Fruit fly (Drosophila melanogaster) whole organism, embryonic: ENCODE measurements around the gene CheB38b.

ENCODE experiments used
- ATbp ChIP-seq: fragments of 200-800 bp; sonication (Bioruptor generic); optimal IDR thresholded peaks from 2 replicates; lab custom pipeline; 2017; ENCODE audit warnings: missing biosample characterization, mild to moderate bottlenecking, missing genetic modification characterization, missing genetic modification reagents
- BtbVII ChIP-seq: fragments of 200-800 bp; sonication (Bioruptor generic); optimal IDR thresholded peaks from 3 replicates; lab custom pipeline; 2017; ENCODE audit warnings: missing biosample characterization, mild to moderate bottlenecking, missing genetic modification characterization
- CG12769 ChIP-seq: fragments of 200-800 bp; sonication (Bioruptor generic); optimal IDR thresholded peaks from 2 replicates; lab custom pipeline; 2019; ENCODE audit warnings: missing biosample characterization, mild to moderate bottlenecking, missing genetic modification characterization, moderate library complexity
- CG14441 ChIP-seq: fragments of 200-800 bp; sonication (Bioruptor generic); IDR thresholded peaks from 2 replicates; pipeline ENCODE4 v1.3.6; 2022; ENCODE audit warnings: missing biosample characterization, missing genetic modification characterization
- CG15601 ChIP-seq: fragments of 200-800 bp; sonication (Bioruptor generic); optimal IDR thresholded peaks from 3 replicates; lab custom pipeline; 2019; ENCODE audit warnings: missing biosample characterization, mild to moderate bottlenecking, missing genetic modification characterization, moderate library complexity
- CG18764 ChIP-seq: fragments of 200-800 bp; sonication (Bioruptor generic); optimal IDR thresholded peaks from 3 replicates; lab custom pipeline; 2016; ENCODE audit warnings: missing biosample characterization, missing genetic modification characterization
- CG2199 ChIP-seq: fragments of 200-800 bp; sonication (Bioruptor generic); IDR thresholded peaks from 3 replicates; pipeline ENCODE4 v1.3.6; 2022; ENCODE audit warnings: missing biosample characterization, missing genetic modification characterization
- CG2889 ChIP-seq: fragments of 200-800 bp; sonication (Bioruptor generic); IDR thresholded peaks from 3 replicates; pipeline ENCODE4 v1.3.6; 2022; ENCODE audit warnings: missing biosample characterization, missing genetic modification characterization
- CG32767 ChIP-seq: fragments of 200-800 bp; sonication (Bioruptor generic); IDR thresholded peaks from 2 replicates; pipeline ENCODE4 v1.3.6; 2022; ENCODE audit warnings: missing biosample characterization, missing genetic modification characterization
- CG4328 ChIP-seq: fragments of 200-800 bp; sonication (Bioruptor generic); optimal IDR thresholded peaks from 3 replicates; lab custom pipeline; 2017; ENCODE audit warnings: missing biosample characterization, missing genetic modification reagents, missing genetic modification characterization
- CG4617 ChIP-seq: fragments of 200-800 bp; sonication (Bioruptor generic); optimal IDR thresholded peaks from 3 replicates; lab custom pipeline; 2016; ENCODE audit warnings: missing biosample characterization, missing genetic modification characterization, borderline replicate concordance
- CG4707 ChIP-seq: fragments of 200-800 bp; sonication (Bioruptor generic); optimal IDR thresholded peaks from 2 replicates; lab custom pipeline; 2018; ENCODE audit warnings: missing biosample characterization, mild to moderate bottlenecking, missing genetic modification characterization, moderate library complexity
- CG4730 ChIP-seq: fragments of 200-800 bp; sonication (Bioruptor generic); IDR thresholded peaks from 2 replicates; pipeline ENCODE4 v1.3.6; 2022; ENCODE audit warnings: missing biosample characterization, missing genetic modification characterization
- CG4820 ChIP-seq: fragments of 200-800 bp; sonication (Bioruptor generic); optimal IDR thresholded peaks from 3 replicates; lab custom pipeline; 2016; ENCODE audit warnings: missing biosample characterization, missing genetic modification characterization
- CG6765 ChIP-seq: fragments of 200-800 bp; sonication (Bioruptor generic); optimal IDR thresholded peaks from 3 replicates; lab custom pipeline; 2017; ENCODE audit warnings: missing biosample characterization, mild to moderate bottlenecking, missing genetic modification characterization
- CG7745 ChIP-seq: fragments of 200-800 bp; sonication (Bioruptor generic); optimal IDR thresholded peaks from 2 replicates; lab custom pipeline; 2018; ENCODE audit warnings: missing biosample characterization, mild to moderate bottlenecking, missing genetic modification characterization, moderate library complexity
- CG7928 ChIP-seq: fragments of 200-800 bp; sonication (Bioruptor generic); optimal IDR thresholded peaks from 2 replicates; lab custom pipeline; 2017; ENCODE audit warnings: missing biosample characterization, mild to moderate bottlenecking, missing genetic modification characterization
- CG7963 ChIP-seq: fragments of 200-800 bp; sonication (Bioruptor generic); IDR thresholded peaks from 3 replicates; pipeline ENCODE4 v1.3.6; 2022; ENCODE audit warnings: missing biosample characterization, missing genetic modification characterization; ENCODE audit not compliant: partially characterized antibody
- CG8388 ChIP-seq: fragments of 200-800 bp; sonication (Bioruptor generic); optimal IDR thresholded peaks from 2 replicates; lab custom pipeline; 2019; ENCODE audit warnings: missing biosample characterization, mild to moderate bottlenecking, missing genetic modification characterization, moderate library complexity
- CG9609 ChIP-seq: fragments of 200-800 bp; sonication (Bioruptor generic); optimal IDR thresholded peaks from 3 replicates; lab custom pipeline; 2016; ENCODE audit warnings: missing biosample characterization, missing genetic modification characterization
- CG9817 ChIP-seq: fragments of 200-800 bp; sonication (Bioruptor generic); optimal IDR thresholded peaks from 2 replicates; lab custom pipeline; 2018; ENCODE audit warnings: missing biosample characterization, mild to moderate bottlenecking, missing genetic modification characterization, moderate library complexity
- D19A ChIP-seq: fragments of 200-800 bp; optimal IDR thresholded peaks from 3 replicates; lab custom pipeline; 2019; ENCODE audit warnings: missing biosample characterization, mild to moderate bottlenecking, missing genetic modification characterization, moderate library complexity
- Deaf1 ChIP-seq: fragments of 200-800 bp; optimal IDR thresholded peaks from 3 replicates; lab custom pipeline; 2019; ENCODE audit warnings: missing biosample characterization, mild to moderate bottlenecking, missing genetic modification characterization, moderate library complexity
- Dip2 ChIP-seq: fragments of 200-800 bp; sonication (Bioruptor generic); IDR thresholded peaks from 2 replicates; pipeline ENCODE4 v1.3.6; 2022; ENCODE audit warnings: missing biosample characterization, missing genetic modification characterization
- Elba2 ChIP-seq: fragments of 200-800 bp; sonication (Bioruptor generic); optimal IDR thresholded peaks from 3 replicates; lab custom pipeline; 2016; ENCODE audit warnings: missing biosample characterization, missing genetic modification characterization
- HLHmδ ChIP-seq: fragments of 200-800 bp; sonication (Bioruptor generic); optimal IDR thresholded peaks from 2 replicates; lab custom pipeline; 2018; ENCODE audit warnings: missing biosample characterization, mild to moderate bottlenecking, missing genetic modification characterization, moderate library complexity
- HmgZ ChIP-seq: fragments of 200-800 bp; sonication (Bioruptor generic); optimal IDR thresholded peaks from 2 replicates; lab custom pipeline; 2018; ENCODE audit warnings: missing biosample characterization, mild to moderate bottlenecking, missing genetic modification characterization
- Poxn ChIP-seq: fragments of 200-800 bp; sonication (Bioruptor generic); IDR thresholded peaks from 2 replicates; pipeline ENCODE4 v1.3.6; 2022; ENCODE audit warnings: missing biosample characterization, missing genetic modification characterization
- TFAM ChIP-seq: fragments of 200-800 bp; sonication (Bioruptor generic); optimal IDR thresholded peaks from 2 replicates; lab custom pipeline; 2017; ENCODE audit warnings: missing biosample characterization, missing genetic modification characterization, inconsistent platforms
- al ChIP-seq: fragments of 200-800 bp; sonication (Bioruptor generic); IDR thresholded peaks from 2 replicates; pipeline ENCODE4 v1.3.6; 2022; ENCODE audit warnings: missing biosample characterization, missing genetic modification characterization
- ara ChIP-seq: fragments of 200-800 bp; sonication (Bioruptor generic); IDR thresholded peaks from 2 replicates; pipeline ENCODE4 v1.3.6; 2022; ENCODE audit warnings: missing biosample characterization, missing genetic modification characterization
- bcd ChIP-seq: fragments of 200-800 bp; sonication (Bioruptor generic); optimal IDR thresholded peaks from 2 replicates; lab custom pipeline; 2017; ENCODE audit warnings: missing biosample characterization, mild to moderate bottlenecking, missing genetic modification characterization
- dati ChIP-seq: fragments of 200-800 bp; sonication (Bioruptor generic); IDR thresholded peaks from 2 replicates; pipeline ENCODE4 v1.3.6; 2022; ENCODE audit warnings: missing biosample characterization, missing genetic modification characterization
- gce ChIP-seq: fragments of 200-800 bp; sonication (Bioruptor generic); IDR thresholded peaks from 3 replicates; pipeline ENCODE4 v1.3.6; 2022; ENCODE audit warnings: missing biosample characterization, missing genetic modification characterization
- gfzf ChIP-seq: fragments of 200-800 bp; sonication (Bioruptor generic); optimal IDR thresholded peaks from 2 replicates; lab custom pipeline; 2016; ENCODE audit warnings: missing biosample characterization, mild to moderate bottlenecking, missing genetic modification characterization, moderate library complexity
- hb ChIP-seq: fragments of 200-800 bp; sonication (Bioruptor generic); IDR thresholded peaks from 3 replicates; pipeline ENCODE4 v1.3.6; 2022; ENCODE audit warnings: missing biosample characterization, missing genetic modification characterization; ENCODE audit not compliant: partially characterized antibody
- hbn ChIP-seq: fragments of 200-800 bp; sonication (Bioruptor generic); IDR thresholded peaks from 2 replicates; pipeline ENCODE4 v1.3.6; 2022; ENCODE audit warnings: missing biosample characterization, missing genetic modification characterization; ENCODE audit not compliant: partially characterized antibody
- ken ChIP-seq: fragments of 200-800 bp; sonication (Bioruptor generic); IDR thresholded peaks from 3 replicates; pipeline ENCODE4 v1.3.6; 2022; ENCODE audit warnings: missing biosample characterization, missing genetic modification characterization
- lbe ChIP-seq: fragments of 200-800 bp; sonication (Bioruptor generic); optimal IDR thresholded peaks from 2 replicates; lab custom pipeline; 2016; ENCODE audit warnings: missing biosample characterization, mild to moderate bottlenecking, missing genetic modification characterization
- luna ChIP-seq: fragments of 200-800 bp; sonication (Bioruptor generic); optimal IDR thresholded peaks from 2 replicates; lab custom pipeline; 2016; ENCODE audit warnings: missing biosample characterization, missing genetic modification characterization
- nmo ChIP-seq: fragments of 200-800 bp; sonication (Bioruptor generic); optimal IDR thresholded peaks from 2 replicates; lab custom pipeline; 2018; ENCODE audit warnings: missing biosample characterization, mild to moderate bottlenecking, missing genetic modification characterization, moderate library complexity
- org-1 ChIP-seq: fragments of 200-800 bp; sonication (Bioruptor generic); optimal IDR thresholded peaks from 2 replicates; lab custom pipeline; 2017; ENCODE audit warnings: missing biosample characterization, missing genetic modification characterization
- pnt ChIP-seq: fragments of 200-800 bp; sonication (Bioruptor generic); optimal IDR thresholded peaks from 3 replicates; lab custom pipeline; 2016; ENCODE audit warnings: missing biosample characterization, missing genetic modification characterization
- repo ChIP-seq: fragments of 200-800 bp; sonication (Bioruptor generic); optimal IDR thresholded peaks from 2 replicates; lab custom pipeline; 2016; ENCODE audit warnings: missing biosample characterization, missing genetic modification characterization
- schlank ChIP-seq: fragments of 200-800 bp; sonication (Bioruptor generic); optimal IDR thresholded peaks from 2 replicates; lab custom pipeline; 2018; ENCODE audit warnings: missing biosample characterization, mild to moderate bottlenecking, missing genetic modification characterization
- sens-2 ChIP-seq: fragments of 200-800 bp; sonication (Bioruptor generic); IDR thresholded peaks from 2 replicates; pipeline ENCODE4 v1.3.6; 2022; ENCODE audit warnings: missing biosample characterization, missing genetic modification characterization
- shn ChIP-seq: fragments of 200-800 bp; sonication (Bioruptor generic); optimal IDR thresholded peaks from 3 replicates; lab custom pipeline; 2016; ENCODE audit warnings: missing biosample characterization, missing genetic modification characterization
- stwl ChIP-seq: fragments of 200-800 bp; sonication (Bioruptor generic); optimal IDR thresholded peaks from 3 replicates; lab custom pipeline; 2018; ENCODE audit warnings: missing biosample characterization, mild to moderate bottlenecking, missing genetic modification characterization, moderate library complexity
- usp ChIP-seq: fragments of >200 bp; optimal IDR thresholded peaks from 2 replicates; lab custom pipeline; 2017; ENCODE audit warnings: missing biosample characterization, missing genetic modification characterization
- zen2 ChIP-seq: fragments of 200-800 bp; sonication (Bioruptor generic); IDR thresholded peaks from 3 replicates; pipeline ENCODE4 v1.3.6; 2022; ENCODE audit warnings: missing biosample characterization, missing genetic modification characterization; ENCODE audit not compliant: partially characterized antibody

Gene CheB38b

DNA sequence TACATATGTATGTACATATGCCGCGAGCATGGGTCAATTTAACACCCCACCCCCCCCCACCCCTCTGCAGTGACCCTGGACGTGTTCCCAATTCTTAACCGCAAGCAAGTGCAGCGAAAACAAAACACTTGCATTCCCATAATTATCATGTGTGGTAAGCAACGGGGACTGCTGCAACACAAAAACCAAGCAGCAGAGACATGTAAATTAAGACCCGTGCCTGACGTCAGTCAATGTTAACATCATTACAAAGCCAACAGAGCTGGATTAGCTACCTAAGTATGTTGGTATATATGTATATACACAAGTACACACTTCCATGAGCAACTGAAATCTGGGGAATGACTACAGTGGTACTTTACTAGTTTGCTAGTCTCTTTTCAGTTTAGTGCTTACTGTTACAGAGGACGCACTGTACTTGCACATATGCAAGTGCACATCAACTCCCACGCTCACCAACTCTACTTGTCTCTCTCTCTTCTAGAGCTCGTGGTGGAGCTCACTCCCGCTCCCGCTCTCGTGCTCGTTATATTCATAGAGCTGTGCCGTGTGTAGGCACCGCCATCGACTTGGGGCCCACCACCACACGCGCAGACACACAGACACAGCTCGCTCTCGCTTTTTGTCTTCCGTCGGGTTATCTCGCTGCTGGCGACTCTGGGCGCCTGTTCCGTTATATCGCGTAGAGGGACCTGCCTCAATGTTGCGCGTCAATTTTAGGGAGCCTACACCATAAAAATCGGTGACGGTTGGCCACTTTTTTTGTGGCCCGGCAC, 4.4 kb upstream of the CheB38b start (continued):
- TF ChIP-seq CG4328 (GFP tag; lab: Kevin White, UChicago): no peak
- TF ChIP-seq luna: no peak
- TF ChIP-seq pnt (GFP tag; lab: Kevin White, UChicago): no peak
- peak; percentile 37 for TF ChIP-seq hbn (GFP tag; lab: Robert Waterston, UW)
- no peak for TF ChIP-seq CG2889
- no peak for TF ChIP-seq stwl (tag; lab: Kevin White, UChicago)
- TF ChIP-seq CG7745 (tag; lab: Kevin White, UChicago): no peak
- no peak for TF ChIP-seq ken (GFP tag; lab: Robert Waterston, UW)
- no peak for TF ChIP-seq ara
- TF ChIP-seq Deaf1 (tag; lab: Kevin White, UChicago): peak; percentile 79
- TF ChIP-seq BtbVII (GFP tag; lab: Kevin White, UChicago): no peak
- TF ChIP-seq CG18764 (GFP tag; lab: Kevin White, UChicago): no peak
- no peak for TF ChIP-seq gfzf (GFP tag; lab: Kevin White, UChicago)
- TF ChIP-seq CG9609 (GFP tag; lab: Kevin White, UChicago): no peak
- TF ChIP-seq repo: no peak
- TF ChIP-seq shn: no peak
- TF ChIP-seq CG12769 (tag; lab: Kevin White, UChicago): peak; percentile 94
- TF ChIP-seq CG15601 (tag; lab: Kevin White, UChicago): no peak
- TF ChIP-seq bcd (GFP tag; lab: Kevin White, UChicago): no peak
- TF ChIP-seq Poxn: no peak
- TF ChIP-seq gce (GFP tag; lab: Robert Waterston, UW): peak; percentile 22; the same call in 1 of the 3 replicates
- TF ChIP-seq HmgZ (tag; lab: Kevin White, UChicago): no peak
- TF ChIP-seq sens-2: no peak
- TF ChIP-seq Elba2: no peak
- no peak for TF ChIP-seq nmo (GFP tag; lab: Kevin White, UChicago)
- no peak for TF ChIP-seq D19A (tag; lab: Kevin White, UChicago)
- peak; percentile 23 for TF ChIP-seq HLHmδ (GFP tag; lab: Kevin White, UChicago)
- TF ChIP-seq TFAM (GFP tag; lab: Kevin White, UChicago): no peak
- no peak for TF ChIP-seq al (GFP tag; lab: Robert Waterston, UW)
- TF ChIP-seq ATbp: no peak
- no peak for TF ChIP-seq CG32767 (GFP tag; lab: Robert Waterston, UW)
- no peak for TF ChIP-seq CG14441 (GFP tag; lab: Robert Waterston, UW)
- no peak for TF ChIP-seq CG4820 (GFP tag; lab: Kevin White, UChicago)
- no peak for TF ChIP-seq CG4617 (GFP tag; lab: Kevin White, UChicago)
- no peak for TF ChIP-seq usp (GFP tag; lab: Kevin White, UChicago)
- no peak for TF ChIP-seq lbe
- TF ChIP-seq org-1 (GFP tag; lab: Kevin White, UChicago): no peak
- TF ChIP-seq CG4730 (GFP tag; lab: Robert Waterston, UW): no peak
- no peak for TF ChIP-seq CG2199 (GFP tag; lab: Robert Waterston, UW)
- TF ChIP-seq Dip2 (GFP tag; lab: Robert Waterston, UW): no peak
- TF ChIP-seq CG7963 (GFP tag; lab: Robert Waterston, UW): no peak
- peak; percentile 56; the same call in 2 of the 3 replicates for TF ChIP-seq zen2 (GFP tag; lab: Robert Waterston, UW)
- no peak for TF ChIP-seq CG9817 (tag; lab: Kevin White, UChicago)
- TF ChIP-seq CG6765 (GFP tag; lab: Kevin White, UChicago): no peak
- TF ChIP-seq schlank (tag; lab: Kevin White, UChicago): no peak
- TF ChIP-seq CG8388 (GFP tag; lab: Kevin White, UChicago): no peak
- no peak for TF ChIP-seq CG7928 (GFP tag; lab: Kevin White, UChicago)
- TF ChIP-seq CG4707 (GFP tag; lab: Kevin White, UChicago): no peak
- no peak for TF ChIP-seq hb (GFP tag; lab: Robert Waterston, UW)
- no peak for TF ChIP-seq dati (GFP tag; lab: Robert Waterston, UW)
